Fruit fly (Drosophila melanogaster): ENCODE data around the gene CG13676.

Gene CG13676

DNA sequence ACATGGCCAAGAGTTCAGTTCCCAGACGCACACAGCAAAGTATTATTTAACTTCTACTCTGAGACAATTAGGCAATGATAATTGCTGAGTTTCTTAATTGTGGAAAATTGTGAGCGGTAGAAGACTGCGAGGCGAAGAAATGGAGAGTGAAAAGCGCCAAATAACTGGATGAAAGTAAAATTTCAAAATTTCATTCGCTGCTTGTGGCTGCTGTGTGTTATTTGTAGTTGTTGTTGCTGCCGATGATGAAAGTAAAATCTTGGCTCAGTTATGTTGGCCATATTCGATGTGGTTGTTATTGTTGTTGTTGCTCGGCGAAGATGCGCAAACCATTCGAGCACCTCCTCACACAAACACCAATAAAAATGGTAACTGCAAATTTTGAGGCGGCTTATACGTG lies 1.3 kb downstream of the CG13676 start:
- TF ChIP-seq usp (GFP tag; optimal IDR thresholded peaks at IDR 0.05), result no peak

DNA sequence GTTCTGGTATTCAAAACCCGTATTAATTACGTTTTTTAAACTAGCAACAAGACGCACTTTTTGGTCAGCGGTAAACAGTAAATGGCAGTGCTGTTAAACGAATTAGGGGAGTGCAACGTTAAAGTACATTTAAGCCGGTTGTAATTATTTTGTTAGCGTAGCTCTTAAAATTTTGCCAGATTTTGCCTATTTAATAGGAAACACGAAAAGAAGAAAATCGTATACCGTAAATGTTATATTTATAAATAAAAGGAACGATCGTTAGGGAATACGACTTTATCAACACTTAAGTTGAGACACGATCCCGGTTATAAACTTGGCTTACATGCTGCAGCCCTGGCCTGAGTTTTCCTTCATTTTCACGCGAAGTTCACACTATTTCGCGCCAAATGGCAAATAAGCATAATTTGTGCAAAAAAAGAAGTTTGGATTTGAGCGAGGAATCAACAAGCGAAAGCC lies 14.1 kb downstream of the CG13676 start, which contains the start of the genes Setx and mus301:
Gene Setx (minus strand): TSS at position 51 of the 459 bp plus-strand sequence.
Gene mus301 (plus strand): TSS at position 361 of the 459 bp plus-strand sequence.
- TF ChIP-seq Abd-B (GFP tag; optimal IDR thresholded peaks at IDR 0.05) (no peak), lola (GFP tag; optimal IDR thresholded peaks at IDR 0.05) (no peak), dl (GFP tag; optimal IDR thresholded peaks at IDR 0.05; ENCODE audit: insufficient read depth in 1 of 2, partially characterized antibody in 2 of 2) (no peak), brk (GFP tag; optimal IDR thresholded peaks at IDR 0.05) (no peak), Vsx2 (GFP tag; optimal IDR thresholded peaks at IDR 0.05; ENCODE audit: partially characterized antibody) (no peak), Dif (GFP tag; optimal IDR thresholded peaks at IDR 0.05; ENCODE audit: partially characterized antibody) (no peak), Rel (GFP tag; optimal IDR thresholded peaks at IDR 0.05) (no peak), Rel (tag; optimal IDR thresholded peaks at IDR 0.05) (no peak), Sp1 (GFP tag; optimal IDR thresholded peaks at IDR 0.05) (peak; percentile 76), Hr78 (GFP tag; optimal IDR thresholded peaks at IDR 0.05) (no peak), dmrt93B (GFP tag; optimal IDR thresholded peaks at IDR 0.05) (no peak), Dfd (GFP tag; optimal IDR thresholded peaks at IDR 0.05) (no peak), Hr83 (GFP tag; optimal IDR thresholded peaks at IDR 0.05; ENCODE audit: poor library complexity, severe bottlenecking) (no peak), tai (GFP tag; optimal IDR thresholded peaks at IDR 0.05) (no peak), woc (GFP tag; optimal IDR thresholded peaks at IDR 0.05) (no peak), N (GFP tag; optimal IDR thresholded peaks at IDR 0.05) (no peak), sv (GFP tag; optimal IDR thresholded peaks at IDR 0.05) (peak; percentile 89), Mio (GFP tag; optimal IDR thresholded peaks at IDR 0.05) (no peak), psq (GFP tag; optimal IDR thresholded peaks at IDR 0.05) (peak; percentile 76), foxo (GFP tag; optimal IDR thresholded peaks at IDR 0.05) (peak; percentile 17 to 89), GATAd (GFP tag; optimal IDR thresholded peaks at IDR 0.05) (no peak), rgr (GFP tag; optimal IDR thresholded peaks at IDR 0.05) (peak; percentile 84), Hnf4 (GFP tag; optimal IDR thresholded peaks at IDR 0.05) (no peak), Jra (GFP tag; optimal IDR thresholded peaks at IDR 0.05) (no peak), CG32264 (GFP tag; optimal IDR thresholded peaks at IDR 0.05) (peak; percentile 74), jim (GFP tag; optimal IDR thresholded peaks at IDR 0.05) (no peak), HLH106 (tag; optimal IDR thresholded peaks at IDR 0.05) (peak; percentile 84), pan (optimal IDR thresholded peaks at IDR 0.05) (no peak), ey (GFP tag; optimal IDR thresholded peaks at IDR 0.05) (peak; percentile 77), OdsH (GFP tag; optimal IDR thresholded peaks at IDR 0.05) (peak; percentile 72), CG9705 (GFP tag; optimal IDR thresholded peaks at IDR 0.05) (peak; percentile 76), fru (GFP tag; optimal IDR thresholded peaks at IDR 0.05) (no peak), dsf (GFP tag; optimal IDR thresholded peaks at IDR 0.05; ENCODE audit: borderline replicate concordance) (peak; percentile 68), br (GFP tag; optimal IDR thresholded peaks at IDR 0.05) (peak; percentile 82), CrebA (GFP tag; optimal IDR thresholded peaks at IDR 0.05; ENCODE audit: borderline replicate concordance) (no peak), h (GFP tag; optimal IDR thresholded peaks at IDR 0.05) (peak; percentile 87), Myc (optimal IDR thresholded peaks at IDR 0.05) (peak; percentile 39), usp (GFP tag; optimal IDR thresholded peaks at IDR 0.05) (no peak), sage (GFP tag; optimal IDR thresholded peaks at IDR 0.05) (no peak)

DNA sequence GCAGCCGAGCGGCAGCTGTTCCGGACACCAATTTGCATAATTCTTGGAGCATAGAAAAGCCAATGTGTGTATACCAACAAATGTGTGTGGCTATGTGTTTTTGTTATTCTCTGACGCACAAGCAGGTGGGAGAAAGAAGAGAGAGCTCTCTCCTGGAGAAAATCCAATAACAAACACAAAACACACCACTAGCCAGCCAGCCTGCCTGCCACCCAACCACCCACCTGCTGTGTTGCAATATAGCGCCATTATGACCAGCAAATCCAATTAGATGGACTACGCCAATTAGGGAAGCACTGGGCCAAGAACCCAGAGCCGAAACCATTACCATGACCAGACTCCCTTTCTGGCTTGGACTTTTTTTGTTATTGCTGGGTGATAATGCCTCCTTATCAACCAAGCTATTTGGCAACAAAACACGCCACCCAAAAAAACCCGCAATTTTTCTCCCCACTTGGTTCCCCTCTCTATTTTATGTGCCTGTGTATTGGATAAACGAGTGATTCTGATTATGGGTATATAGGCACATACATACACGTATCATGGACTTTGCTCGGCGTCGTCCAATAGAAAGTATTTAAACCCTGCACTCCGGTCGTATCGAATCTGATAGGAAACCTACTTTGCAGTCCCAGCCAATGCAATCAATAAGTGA lies 23.1 kb downstream of the CG13676 start:
- TF ChIP-seq sage (GFP tag; optimal IDR thresholded peaks at IDR 0.05), result no peak
- no peak for TF ChIP-seq fru (GFP tag; optimal IDR thresholded peaks at IDR 0.05)
- no peak for TF ChIP-seq Mio (GFP tag; optimal IDR thresholded peaks at IDR 0.05)
- TF ChIP-seq pan (optimal IDR thresholded peaks at IDR 0.05), result no peak
- TF ChIP-seq CG9705 (GFP tag; optimal IDR thresholded peaks at IDR 0.05), result no peak
- TF ChIP-seq Dfd (GFP tag; optimal IDR thresholded peaks at IDR 0.05), result no peak
- no peak for TF ChIP-seq brk (GFP tag; optimal IDR thresholded peaks at IDR 0.05)
- no peak for TF ChIP-seq Myc (optimal IDR thresholded peaks at IDR 0.05)
- TF ChIP-seq CG32264 (GFP tag; optimal IDR thresholded peaks at IDR 0.05), result no peak
- TF ChIP-seq psq (GFP tag; optimal IDR thresholded peaks at IDR 0.05), result no peak
- no peak for TF ChIP-seq Sp1 (GFP tag; optimal IDR thresholded peaks at IDR 0.05)
- TF ChIP-seq Hr78 (GFP tag; optimal IDR thresholded peaks at IDR 0.05), result no peak
- TF ChIP-seq woc (GFP tag; optimal IDR thresholded peaks at IDR 0.05), result no peak
- no peak for TF ChIP-seq dsf (GFP tag; optimal IDR thresholded peaks at IDR 0.05; ENCODE audit: borderline replicate concordance)
- no peak for TF ChIP-seq Jra (GFP tag; optimal IDR thresholded peaks at IDR 0.05)
- no peak for TF ChIP-seq ey (GFP tag; optimal IDR thresholded peaks at IDR 0.05)
- TF ChIP-seq dmrt93B (GFP tag; optimal IDR thresholded peaks at IDR 0.05), result no peak
- TF ChIP-seq h (GFP tag; optimal IDR thresholded peaks at IDR 0.05), result peak; percentile 44
- no peak for TF ChIP-seq sv (GFP tag; optimal IDR thresholded peaks at IDR 0.05)
- TF ChIP-seq Rel (GFP tag; optimal IDR thresholded peaks at IDR 0.05), result no peak
- TF ChIP-seq Rel (tag; optimal IDR thresholded peaks at IDR 0.05), result peak; percentile 91
- TF ChIP-seq Vsx2 (GFP tag; optimal IDR thresholded peaks at IDR 0.05; ENCODE audit: partially characterized antibody), result peak; percentile 23
- TF ChIP-seq rgr (GFP tag; optimal IDR thresholded peaks at IDR 0.05), result no peak
- TF ChIP-seq Hnf4 (GFP tag; optimal IDR thresholded peaks at IDR 0.05), result peak; percentile 89
- TF ChIP-seq Hr83 (GFP tag; optimal IDR thresholded peaks at IDR 0.05; ENCODE audit: poor library complexity, severe bottlenecking), result peak; percentile 50
- TF ChIP-seq HLH106 (tag; optimal IDR thresholded peaks at IDR 0.05), result peak; percentile 60
- TF ChIP-seq OdsH (GFP tag; optimal IDR thresholded peaks at IDR 0.05), result peak; percentile 12
- no peak for TF ChIP-seq foxo (GFP tag; optimal IDR thresholded peaks at IDR 0.05)
